Worm (Caenorhabditis elegans): ENCODE results near the gene nhr-219.

ce11 chrV:9005243-9005642, 39.3 kb upstream of the nhr-219 start, which contains the start of gene srx-3:
- TF ChIP-seq nhr-12 (tag; optimal IDR thresholded peaks at IDR 0.05), result no peak
- no peak for TF ChIP-seq mdl-1 (tag; optimal IDR thresholded peaks at IDR 0.05)
- no peak for TF ChIP-seq tbx-2 (tag; optimal IDR thresholded peaks at IDR 0.05)
- TF ChIP-seq pha-4 (tag; optimal IDR thresholded peaks at IDR 0.05), result no peak
- no peak for TF ChIP-seq egl-27 (tag; optimal IDR thresholded peaks at IDR 0.05)
- TF ChIP-seq lin-39 (tag; optimal IDR thresholded peaks at IDR 0.05), result no peak
- no peak for TF ChIP-seq unc-39 (tag; optimal IDR thresholded peaks at IDR 0.05)
- TF ChIP-seq ama-1 (optimal IDR thresholded peaks at IDR 0.05), result no peak
- no peak for TF ChIP-seq fos-1 (tag; optimal IDR thresholded peaks at IDR 0.05)

Data from whole organism, L3 larva.